Fruit fly (Drosophila melanogaster): Measurements from ENCODE around the gene CG45076.

Gene CG45076

DNA sequence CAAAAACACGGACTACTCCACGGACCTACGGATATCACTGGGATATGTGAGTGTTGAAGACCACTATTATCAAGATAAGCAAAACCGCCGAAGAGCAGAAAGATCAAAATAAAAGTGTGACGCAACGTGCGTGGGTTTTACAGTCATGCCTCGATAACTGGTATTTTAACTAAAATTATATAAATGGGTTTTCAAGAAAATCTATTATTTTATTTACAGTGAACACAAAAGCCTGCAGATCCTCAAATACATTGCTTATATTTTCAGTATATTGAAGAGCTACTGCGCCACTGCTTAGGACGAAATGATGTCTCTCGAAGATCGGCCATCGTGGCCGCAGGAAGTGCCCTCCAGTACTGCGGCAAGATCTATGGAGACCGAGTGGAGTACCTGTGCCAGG, 15.2 kb downstream of the CG45076 start:
- TF ChIP-seq insv (optimal IDR thresholded peaks at IDR 0.05) (no peak), Myc (optimal IDR thresholded peaks at IDR 0.05) (no peak), Sin3A (optimal IDR thresholded peaks at IDR 0.05) (no peak), ttk (optimal IDR thresholded peaks at IDR 0.05) (no peak), h (optimal IDR thresholded peaks at IDR 0.05) (no peak), psq (optimal IDR thresholded peaks at IDR 0.05) (no peak)

DNA sequence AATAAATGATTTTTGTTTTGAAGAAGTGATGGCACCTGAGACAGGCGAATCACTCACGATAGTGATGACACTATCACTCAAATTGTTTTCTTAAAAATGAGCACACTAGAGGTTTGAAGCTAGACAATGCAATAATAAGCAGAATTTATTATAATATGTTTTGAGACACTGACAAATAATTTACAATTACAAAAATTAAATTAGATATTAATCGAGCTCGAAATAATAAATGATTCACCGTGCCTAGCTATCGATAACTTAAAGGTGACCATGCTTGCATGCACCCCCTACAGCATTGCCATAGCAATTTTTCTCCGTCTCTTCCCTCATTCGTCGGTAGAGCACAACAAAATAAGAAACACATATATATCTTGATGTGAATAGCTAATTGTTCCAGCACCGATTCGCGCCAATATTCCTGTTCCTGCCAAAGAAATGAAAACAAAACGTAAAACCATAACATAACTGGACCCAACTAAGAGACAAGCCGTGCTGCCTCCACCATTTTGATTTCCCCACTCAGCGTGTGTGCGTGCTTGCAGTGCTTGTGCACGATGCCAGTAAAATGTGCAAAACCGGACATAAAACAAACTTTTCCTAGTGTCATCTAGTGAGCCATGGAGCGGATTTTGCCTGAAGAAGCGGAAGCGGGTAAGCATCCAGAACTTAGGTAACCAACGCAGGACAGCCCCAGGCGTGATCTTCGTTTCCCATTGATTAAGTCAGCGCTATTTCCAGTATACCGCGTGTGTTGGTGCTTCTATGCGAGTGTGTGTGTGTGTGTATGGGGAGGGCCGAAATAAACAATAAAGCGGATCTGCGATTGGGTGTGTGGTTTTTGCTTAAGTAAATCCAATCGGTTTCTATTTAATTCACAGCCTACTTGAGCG, 16.0 kb downstream of the CG45076 start, which contains the start of the genes MED7 and Cap-H2:
MED7 (minus strand) TSS at position 67 of the 890 bp plus-strand sequence.
Cap-H2 (plus strand) TSS at position 345 of the 890 bp plus-strand sequence.
- TF ChIP-seq insv (optimal IDR thresholded peaks at IDR 0.05) (no peak), psq (optimal IDR thresholded peaks at IDR 0.05) (peak; percentile 26)

DNA sequence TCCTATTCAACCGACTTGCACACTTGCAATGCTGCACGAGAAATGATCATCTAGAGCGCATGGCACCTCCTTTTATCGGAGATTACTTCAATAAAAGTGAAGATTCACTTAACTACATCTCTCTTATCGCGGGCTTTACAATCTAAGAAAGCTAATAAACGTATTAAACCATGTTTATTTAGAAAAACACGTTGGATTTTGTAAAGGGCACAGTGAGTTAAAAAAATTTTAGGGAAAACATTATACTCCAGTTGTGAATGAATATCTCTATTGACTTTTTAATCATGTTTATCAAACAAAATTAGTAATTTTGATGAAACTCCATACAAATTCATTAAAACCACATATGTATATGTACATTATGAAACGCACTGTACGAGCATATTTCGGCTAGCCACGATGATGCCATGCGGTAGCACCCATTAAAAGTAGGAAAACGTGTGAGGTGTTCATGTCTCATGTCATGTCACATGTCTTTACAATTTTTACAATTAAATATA, 17.8 kb downstream of the CG45076 start, which contains the start of gene CG31272:
CG31272 (minus strand) TSS at position 51 of the 500 bp plus-strand sequence.
- TF ChIP-seq Myc (optimal IDR thresholded peaks at IDR 0.05) (no peak), h (optimal IDR thresholded peaks at IDR 0.05) (no peak), insv (optimal IDR thresholded peaks at IDR 0.05) (no peak), ttk (optimal IDR thresholded peaks at IDR 0.05) (no peak), psq (optimal IDR thresholded peaks at IDR 0.05) (no peak), Sin3A (optimal IDR thresholded peaks at IDR 0.05) (no peak)

DNA sequence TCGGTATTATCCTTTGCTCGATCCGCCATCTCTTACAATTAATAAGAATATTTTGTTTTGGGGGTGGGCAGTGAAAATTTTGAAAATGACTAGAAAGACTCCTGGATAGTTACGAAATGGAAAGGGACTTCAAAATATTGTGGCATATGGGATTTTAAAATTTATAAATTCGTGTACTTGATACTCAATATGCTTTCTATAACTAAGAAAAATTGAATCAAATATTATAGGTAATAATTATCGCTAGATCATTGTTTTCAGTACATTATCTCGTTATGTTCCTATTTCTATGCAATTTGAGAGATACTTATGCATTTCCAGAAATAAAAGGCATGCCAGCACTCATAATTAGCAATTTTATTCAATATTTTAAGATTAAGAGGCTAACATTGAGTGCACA, 21.6 kb downstream of the CG45076 start, which contains the start of gene CG14691:
CG14691 (minus strand) TSS at position 101 of the 400 bp plus-strand sequence.
- no peak for TF ChIP-seq psq (optimal IDR thresholded peaks at IDR 0.05)
- no peak for TF ChIP-seq Sin3A (optimal IDR thresholded peaks at IDR 0.05)
- no peak for TF ChIP-seq ttk (optimal IDR thresholded peaks at IDR 0.05)
- TF ChIP-seq h (optimal IDR thresholded peaks at IDR 0.05) = no peak
- no peak for TF ChIP-seq insv (optimal IDR thresholded peaks at IDR 0.05)
- TF ChIP-seq Myc (optimal IDR thresholded peaks at IDR 0.05) = no peak

DNA sequence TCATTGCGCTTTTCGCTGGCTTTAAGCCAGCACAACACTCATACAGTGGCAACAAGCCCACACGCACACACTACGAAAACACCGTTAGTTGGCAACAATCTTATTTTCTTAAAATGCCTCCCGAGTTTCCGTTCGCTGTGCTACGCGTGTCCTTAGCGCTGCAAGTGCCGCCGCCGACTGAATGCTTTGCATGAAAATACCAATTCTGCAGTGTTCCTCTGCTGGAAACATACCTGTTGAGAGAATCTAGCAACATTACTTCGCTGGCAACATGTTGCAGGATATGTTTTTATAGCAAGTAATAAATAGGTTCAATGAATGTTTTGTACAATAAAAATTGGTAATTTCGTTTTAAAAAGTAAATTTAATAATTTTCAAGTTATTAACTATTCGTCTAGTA, 26.1 kb downstream of the CG45076 start, which contains the start of gene TkR86C:
TkR86C (minus strand) TSS at position 168 of the 400 bp plus-strand sequence.
- TF ChIP-seq psq (optimal IDR thresholded peaks at IDR 0.05) (no peak), h (optimal IDR thresholded peaks at IDR 0.05) (no peak), Myc (optimal IDR thresholded peaks at IDR 0.05) (no peak), ttk (optimal IDR thresholded peaks at IDR 0.05) (no peak), Sin3A (optimal IDR thresholded peaks at IDR 0.05) (no peak), insv (optimal IDR thresholded peaks at IDR 0.05) (no peak)

DNA sequence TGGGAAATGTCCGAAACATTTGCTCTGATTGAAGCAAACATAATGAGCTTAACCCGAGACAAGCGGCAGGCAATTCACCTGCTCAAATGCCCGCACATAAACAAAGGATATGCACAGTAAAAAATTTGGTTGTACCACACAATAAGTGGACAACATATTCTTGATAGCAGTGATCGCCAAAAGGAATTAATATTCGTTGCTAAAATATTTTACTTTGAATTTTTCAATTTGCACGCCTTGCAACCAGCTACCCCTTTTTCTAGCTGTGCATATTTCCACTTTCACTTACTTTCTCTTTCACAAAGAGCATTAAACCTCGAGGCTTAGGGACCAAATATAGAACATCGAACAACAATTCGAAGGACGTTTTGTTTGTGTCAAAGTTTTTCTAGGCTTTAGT, 29.5 kb downstream of the CG45076 start:
- TF ChIP-seq ttk (optimal IDR thresholded peaks at IDR 0.05) = no peak
- TF ChIP-seq Myc (optimal IDR thresholded peaks at IDR 0.05) = no peak
- no peak for TF ChIP-seq psq (optimal IDR thresholded peaks at IDR 0.05)
- no peak for TF ChIP-seq Sin3A (optimal IDR thresholded peaks at IDR 0.05)
- TF ChIP-seq insv (optimal IDR thresholded peaks at IDR 0.05) = no peak
- TF ChIP-seq h (optimal IDR thresholded peaks at IDR 0.05) = no peak

DNA sequence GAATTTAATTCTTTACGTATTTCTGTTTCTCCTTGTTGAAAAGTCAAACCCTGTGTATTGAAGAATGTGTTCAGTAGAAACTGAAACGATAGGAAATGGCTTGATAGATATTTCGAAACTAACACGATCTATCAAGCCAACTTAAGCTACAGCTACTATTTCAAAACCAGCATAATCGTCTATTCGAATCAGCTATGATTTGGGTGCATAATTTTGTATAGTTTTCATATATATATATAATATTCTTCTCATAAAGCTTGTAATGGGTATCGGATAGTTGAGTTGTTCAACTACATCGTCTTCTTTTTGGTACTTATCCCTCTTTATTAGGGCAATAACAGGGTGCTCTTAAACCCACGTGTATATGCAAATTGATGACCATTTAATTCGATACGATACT, 41.3 kb downstream of the CG45076 start, which contains the start of gene tomboy20:
tomboy20 (minus strand) TSS at position 101 of the 400 bp plus-strand sequence.
- TF ChIP-seq psq (optimal IDR thresholded peaks at IDR 0.05) (no peak), ttk (optimal IDR thresholded peaks at IDR 0.05) (no peak), Sin3A (optimal IDR thresholded peaks at IDR 0.05) (no peak), Myc (optimal IDR thresholded peaks at IDR 0.05) (no peak), h (optimal IDR thresholded peaks at IDR 0.05) (no peak), insv (optimal IDR thresholded peaks at IDR 0.05) (no peak)

DNA sequence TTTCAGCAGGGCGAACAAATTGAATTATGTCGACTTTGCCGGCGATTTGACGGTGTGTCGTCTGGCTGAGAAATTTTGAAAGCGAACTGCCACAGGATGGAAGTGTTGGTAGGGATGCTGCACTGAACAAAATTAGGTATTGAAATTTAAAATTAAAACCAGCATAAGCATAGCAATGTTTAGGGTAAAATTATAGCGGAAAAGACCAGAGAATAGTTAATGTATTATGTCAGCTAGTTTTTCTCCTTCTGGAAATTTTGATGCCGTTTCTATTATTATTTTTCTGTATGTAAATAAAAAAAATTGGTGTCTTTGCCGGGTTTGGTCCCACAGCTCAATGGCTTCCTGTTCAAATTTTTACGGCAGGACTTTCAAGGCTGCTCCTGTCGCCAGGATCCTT, 50.5 kb downstream of the CG45076 start:
- TF ChIP-seq insv (optimal IDR thresholded peaks at IDR 0.05) (no peak), Myc (optimal IDR thresholded peaks at IDR 0.05) (no peak), h (optimal IDR thresholded peaks at IDR 0.05) (no peak), ttk (optimal IDR thresholded peaks at IDR 0.05) (no peak), Sin3A (optimal IDR thresholded peaks at IDR 0.05) (no peak), psq (optimal IDR thresholded peaks at IDR 0.05) (no peak)

All from Kc167 (cell line).